Worm (Caenorhabditis elegans): ENCODE data around the gene R11D1.3.

DNA sequence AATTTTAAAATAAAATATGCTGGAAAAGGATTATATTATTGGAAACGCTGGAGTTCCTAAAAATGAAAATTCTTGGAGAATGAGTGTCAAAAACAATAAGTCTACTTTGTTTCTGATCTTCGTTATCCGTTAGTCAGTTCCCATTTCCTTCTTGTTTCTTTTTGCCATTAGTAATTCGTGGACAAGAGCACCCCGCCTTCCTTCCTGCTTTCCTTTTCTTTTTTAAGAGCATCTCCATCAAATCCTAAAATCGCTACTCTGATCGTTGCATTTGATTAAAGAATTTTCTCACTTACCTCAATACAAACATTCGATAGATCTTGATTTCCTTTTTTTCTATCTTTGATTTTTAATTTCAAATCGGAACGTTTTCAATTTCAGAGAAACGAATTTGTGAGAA is 32.1 kb downstream of the R11D1.3 start, which contains the start of gene frpr-15:
- TF ChIP-seq ztf-23 (GFP tag; IDR thresholded peaks at IDR 0.05): no peak
- TF ChIP-seq ref-1 (GFP tag; conservative IDR thresholded peaks at IDR 0.05): no peak
- no peak for TF ChIP-seq ztf-29 (GFP tag; IDR thresholded peaks at IDR 0.05)
- TF ChIP-seq tab-1 (GFP tag; IDR thresholded peaks at IDR 0.05): no peak
- no peak for TF ChIP-seq T22C8.4 (GFP tag; IDR thresholded peaks at IDR 0.05)
- no peak for TF ChIP-seq cog-1 (tag; optimal IDR thresholded peaks at IDR 0.05)
- no peak for TF ChIP-seq med-1 (GFP tag; optimal IDR thresholded peaks at IDR 0.05; ENCODE audit: insufficient read depth)
- no peak for TF ChIP-seq flt-1 (GFP tag; IDR thresholded peaks at IDR 0.05)
- TF ChIP-seq klf-2 (GFP tag; conservative IDR thresholded peaks at IDR 0.05): no peak

Measured in whole organism, midembryonic.